Worm (Caenorhabditis elegans) whole organism, late embryonic: ENCODE results near the gene F32D1.11.

Experiments used
- ets-4 ChIP-seq: sonication (generic microtip); optimal IDR thresholded peaks from 2 replicates; lab custom pipeline; 2016; ENCODE audit warnings: missing genetic modification characterization, missing compliant biosample characterization
- nhr-11 ChIP-seq: fragments of 150-350 bp; optimal IDR thresholded peaks from 2 replicates; lab custom pipeline; 2014; ENCODE audit warnings: missing biosample characterization, missing genetic modification characterization

ce11 chrV:4401865-4402264 is 35.5 kb upstream of the F32D1.11 start, which contains the start of gene F13A2.5:
- TF ChIP-seq ets-4 (tag; lab: Kevin White, UChicago): no peak
- no peak for TF ChIP-seq nhr-11 (tag; lab: Kevin White, UChicago)
